Worm (Caenorhabditis elegans) whole organism, late embryonic: ENCODE data around the gene R160.4.

Experiments
- ama-1 ChIP-seq: fragments of 150-350 bp; optimal IDR thresholded peaks from 2 replicates; lab custom pipeline; 2014
- ceh-48 ChIP-seq: sonication (generic microtip); optimal IDR thresholded peaks from 2 replicates; lab custom pipeline; 2016; ENCODE audit warnings: missing genetic modification characterization, inconsistent platforms, missing compliant biosample characterization
- che-1 ChIP-seq: sonication (generic microtip); optimal IDR thresholded peaks from 2 replicates; lab custom pipeline; 2016; ENCODE audit warnings: mild to moderate bottlenecking, missing genetic modification characterization, missing compliant biosample characterization
- dve-1 ChIP-seq: sonication (generic microtip); optimal IDR thresholded peaks from 2 replicates; lab custom pipeline; 2017; ENCODE audit warnings: antibody characterized with exemption, mild to moderate bottlenecking, missing genetic modification characterization, missing compliant biosample characterization
- fkh-10 ChIP-seq: fragments of 150-350 bp; optimal IDR thresholded peaks from 2 replicates; lab custom pipeline; 2014; ENCODE audit warnings: missing biosample characterization, missing genetic modification reagents, missing genetic modification characterization
- lim-6 ChIP-seq: sonication (generic microtip); optimal IDR thresholded peaks from 2 replicates; lab custom pipeline; 2016; ENCODE audit warnings: missing genetic modification characterization, missing compliant biosample characterization
- nhr-11 ChIP-seq: fragments of 150-350 bp; optimal IDR thresholded peaks from 2 replicates; lab custom pipeline; 2014; ENCODE audit warnings: missing biosample characterization, missing genetic modification characterization
- pax-1 ChIP-seq: fragments of 150-350 bp; optimal IDR thresholded peaks from 2 replicates; lab custom pipeline; 2014; ENCODE audit warnings: missing biosample characterization, missing genetic modification characterization
- pha-4 ChIP-seq: fragments of 150-350 bp; optimal IDR thresholded peaks from 2 replicates; lab custom pipeline; 2018; ENCODE audit warnings: missing biosample characterization, missing genetic modification reagents, missing genetic modification characterization
- rnt-1 ChIP-seq: sonication (generic microtip); optimal IDR thresholded peaks from 2 replicates; lab custom pipeline; 2016; ENCODE audit warnings: missing genetic modification characterization, missing compliant biosample characterization
- sdc-2 ChIP-seq: sonication (generic microtip); optimal IDR thresholded peaks from 2 replicates; lab custom pipeline; 2016; ENCODE audit warnings: missing genotype, missing genetic modification characterization, missing compliant biosample characterization
- tbx-2 ChIP-seq: sonication (generic microtip); optimal IDR thresholded peaks from 2 replicates; lab custom pipeline; 2016; ENCODE audit warnings: missing genetic modification characterization, missing compliant biosample characterization
- tbx-7 ChIP-seq: sonication (generic microtip); optimal IDR thresholded peaks from 2 replicates; lab custom pipeline; 2016; ENCODE audit warnings: missing genotype, missing genetic modification characterization, missing compliant biosample characterization
- unc-55 ChIP-seq: sonication (generic microtip); optimal IDR thresholded peaks from 2 replicates; lab custom pipeline; 2017; ENCODE audit warnings: missing biosample characterization, missing genetic modification reagents, missing genetic modification characterization

ce11 chrX:4404717-4405116 lies 36.0 kb upstream of the R160.4 start:
- TF ChIP-seq pha-4 (tag; lab: Kevin White, UChicago) = no peak
- TF ChIP-seq unc-55 (GFP tag; lab: Kevin White, UChicago) = no peak
- TF ChIP-seq dve-1 (tag; lab: Kevin White, UChicago) = no peak
- no peak for TF ChIP-seq ama-1 (lab: Kevin White, UChicago)
- TF ChIP-seq nhr-11 (tag; lab: Kevin White, UChicago) = no peak
- TF ChIP-seq pax-1 (tag; lab: Kevin White, UChicago) = no peak
- no peak for TF ChIP-seq rnt-1 (tag; lab: Kevin White, UChicago)
- no peak for TF ChIP-seq tbx-7 (tag; lab: Kevin White, UChicago)
- no peak for TF ChIP-seq fkh-10 (GFP tag; lab: Kevin White, UChicago)
- no peak for TF ChIP-seq sdc-2 (tag; lab: Kevin White, UChicago)
- no peak for TF ChIP-seq che-1 (tag; lab: Kevin White, UChicago)
- no peak for TF ChIP-seq tbx-2 (tag; lab: Kevin White, UChicago)
- no peak for TF ChIP-seq ceh-48 (tag; lab: Kevin White, UChicago)
- TF ChIP-seq lim-6 (tag; lab: Kevin White, UChicago) = no peak
